Worm (Caenorhabditis elegans) whole organism, early embryonic: ENCODE results near the gene mdf-1.

Experiments
- B0310.2 ChIP-seq: sonication (generic microtip); optimal IDR thresholded peaks from 2 replicates; lab custom pipeline; 2016; ENCODE audit warnings: mild to moderate bottlenecking, missing genetic modification characterization, missing compliant biosample characterization
- F13C5.2 ChIP-seq: sonication (generic microtip); optimal IDR thresholded peaks from 2 replicates; lab custom pipeline; 2017; ENCODE audit warnings: mild to moderate bottlenecking, missing genetic modification characterization, inconsistent platforms, missing compliant biosample characterization
- aly-1 ChIP-seq: sonication (generic microtip); optimal IDR thresholded peaks from 2 replicates; lab custom pipeline; 2016; ENCODE audit warnings: missing genetic modification characterization, missing compliant biosample characterization
- ama-1 ChIP-seq: fragments of 150-350 bp; optimal IDR thresholded peaks from 2 replicates; lab custom pipeline; 2014
- ceh-36 ChIP-seq: sonication (generic microtip); optimal IDR thresholded peaks from 2 replicates; lab custom pipeline; 2016; ENCODE audit warnings: missing genetic modification characterization, inconsistent platforms, missing compliant biosample characterization
- ets-7 ChIP-seq: sonication (generic microtip); optimal IDR thresholded peaks from 2 replicates; lab custom pipeline; 2016; ENCODE audit warnings: missing genotype, missing genetic modification characterization, missing compliant biosample characterization
- flt-1 ChIP-seq: fragments of 200-800 bp; sonication (Bioruptor generic); IDR thresholded peaks from 2 replicates; pipeline ENCODE4 v1.3.6; 2022; ENCODE audit warnings: missing genetic modification characterization, missing compliant biosample characterization
- hmbx-1 ChIP-seq: sonication (generic microtip); optimal IDR thresholded peaks from 2 replicates; lab custom pipeline; 2016; ENCODE audit warnings: mild to moderate bottlenecking, missing genetic modification characterization, missing compliant biosample characterization
- hmg-4 ChIP-seq: fragments of 200-800 bp; sonication (Bioruptor generic); optimal IDR thresholded peaks from 2 replicates; lab custom pipeline; 2018; ENCODE audit warnings: mild to moderate bottlenecking, missing genetic modification characterization, missing compliant biosample characterization
- hnd-1 ChIP-seq: sonication (generic microtip); optimal IDR thresholded peaks from 2 replicates; lab custom pipeline; 2016; ENCODE audit warnings: missing genetic modification characterization, missing compliant biosample characterization
- pes-1 ChIP-seq: fragments of 200-800 bp; sonication (Bioruptor generic); IDR thresholded peaks from 2 replicates; pipeline ENCODE4 v1.3.6; 2022; ENCODE audit warnings: missing genetic modification reagents, missing genetic modification characterization, missing compliant biosample characterization
- scrt-1 ChIP-seq: fragments of 200-800 bp; sonication (Bioruptor generic); IDR thresholded peaks from 2 replicates; pipeline ENCODE4 v1.3.6; 2022; ENCODE audit warnings: missing genetic modification characterization, missing compliant biosample characterization
- tbx-37 ChIP-seq: fragments of 200-800 bp; sonication (Bioruptor generic); conservative IDR thresholded peaks from 2 replicates; pipeline ENCODE4 v1.3.6; 2022; ENCODE audit warnings: missing genetic modification reagents, missing genetic modification characterization, missing compliant biosample characterization
- tra-4 ChIP-seq: sonication (generic microtip); optimal IDR thresholded peaks from 2 replicates; lab custom pipeline; 2017; ENCODE audit warnings: missing genetic modification characterization, missing compliant biosample characterization

DNA sequence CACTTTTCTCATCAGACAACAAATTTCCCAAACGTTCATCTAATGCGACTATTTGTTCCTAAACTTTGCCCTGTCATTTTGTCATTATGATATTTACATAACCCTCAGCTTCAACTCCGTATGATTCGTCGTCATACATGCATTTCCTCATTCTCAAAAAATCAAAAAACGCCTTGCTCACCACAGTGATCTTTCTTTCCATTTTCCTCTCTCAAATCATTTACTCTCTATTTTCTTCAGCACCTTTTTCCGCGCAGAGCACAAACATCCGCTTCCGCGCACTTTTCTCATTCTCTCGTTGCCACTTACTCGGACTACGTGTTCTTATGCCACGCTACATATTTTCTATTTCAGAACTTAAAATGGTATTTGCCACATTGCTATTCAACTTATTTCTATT is 33.0 kb upstream of the mdf-1 start, which contains the start of gene F25B3.2:
- TF ChIP-seq B0310.2 (tag; lab: Kevin White, UChicago) (no peak), ets-7 (tag; lab: Kevin White, UChicago) (no peak), hmbx-1 (tag; lab: Kevin White, UChicago) (no peak), tbx-37 (no peak), flt-1 (GFP tag; lab: Robert Waterston, UW) (no peak), ama-1 (lab: Kevin White, UChicago) (no peak), pes-1 (GFP tag; lab: Robert Waterston, UW) (no peak), aly-1 (tag; lab: Kevin White, UChicago) (no peak), hmg-4 (GFP tag; lab: Kevin White, UChicago) (no peak), hnd-1 (no peak), tra-4 (tag; lab: Kevin White, UChicago) (no peak), ceh-36 (tag; lab: Kevin White, UChicago) (no peak), F13C5.2 (tag; lab: Kevin White, UChicago) (no peak), scrt-1 (GFP tag; lab: Robert Waterston, UW) (no peak)
